Fruit fly (Drosophila melanogaster) whole organism, embryonic: ENCODE results near the gene Prx4.

Experiments
- Aef1 ChIP-seq: fragments of 200-800 bp; sonication (Bioruptor generic); IDR thresholded peaks from 3 replicates; pipeline ENCODE4 v1.3.6; 2022; ENCODE audit warnings: missing biosample characterization, missing genetic modification characterization
- CG11456 ChIP-seq: fragments of 200-800 bp; sonication (Bioruptor generic); IDR thresholded peaks from 3 replicates; pipeline ENCODE4 v1.3.6; 2022; ENCODE audit warnings: missing biosample characterization, missing genetic modification characterization
- CG12071 ChIP-seq: fragments of 200-800 bp; sonication (Bioruptor generic); optimal IDR thresholded peaks from 3 replicates; lab custom pipeline; 2018; ENCODE audit warnings: missing biosample characterization, mild to moderate bottlenecking, missing genetic modification characterization
- CG12744 ChIP-seq: fragments of 200-800 bp; sonication (Bioruptor generic); optimal IDR thresholded peaks from 2 replicates; lab custom pipeline; 2016; ENCODE audit warnings: missing biosample characterization, missing genetic modification characterization
- CG13424 ChIP-seq: fragments of 200-800 bp; sonication (Bioruptor generic); optimal IDR thresholded peaks from 2 replicates; lab custom pipeline; 2019; ENCODE audit warnings: missing biosample characterization, mild to moderate bottlenecking, missing genetic modification characterization, moderate library complexity
- CG14441 ChIP-seq: fragments of 200-800 bp; sonication (Bioruptor generic); IDR thresholded peaks from 2 replicates; pipeline ENCODE4 v1.3.6; 2022; ENCODE audit warnings: missing biosample characterization, missing genetic modification characterization
- CG15073 ChIP-seq: fragments of 200-800 bp; sonication (Bioruptor generic); optimal IDR thresholded peaks from 2 replicates; lab custom pipeline; 2016; ENCODE audit warnings: missing biosample characterization, missing genetic modification characterization
- CG18011 ChIP-seq: fragments of 200-800 bp; sonication (Bioruptor generic); optimal IDR thresholded peaks from 2 replicates; lab custom pipeline; 2017; ENCODE audit warnings: missing biosample characterization, missing genetic modification characterization, mild to moderate bottlenecking, moderate library complexity, missing genotype
- CG18619 ChIP-seq: fragments of 200-800 bp; sonication (Bioruptor generic); optimal IDR thresholded peaks from 3 replicates; lab custom pipeline; 2017; ENCODE audit warnings: missing biosample characterization, mild to moderate bottlenecking, missing genetic modification characterization
- CG2116 ChIP-seq: fragments of 200-800 bp; sonication (Bioruptor generic); optimal IDR thresholded peaks from 3 replicates; lab custom pipeline; 2018; ENCODE audit warnings: missing biosample characterization, mild to moderate bottlenecking, missing genetic modification characterization
- CG2129 ChIP-seq: fragments of 200-800 bp; sonication (Bioruptor generic); IDR thresholded peaks from 2 replicates; pipeline ENCODE4 v1.3.6; 2022; ENCODE audit warnings: missing biosample characterization, missing genetic modification characterization; ENCODE audit not compliant: partially characterized antibody
- CG31365 ChIP-seq: fragments of 200-800 bp; sonication (Bioruptor generic); optimal IDR thresholded peaks from 2 replicates; lab custom pipeline; 2018; ENCODE audit warnings: missing biosample characterization, mild to moderate bottlenecking, missing genetic modification characterization
- CG31388 ChIP-seq: fragments of 200-800 bp; sonication (Bioruptor generic); optimal IDR thresholded peaks from 2 replicates; lab custom pipeline; 2016; ENCODE audit warnings: missing biosample characterization, missing genetic modification characterization
- CG4617 ChIP-seq: fragments of 200-800 bp; sonication (Bioruptor generic); optimal IDR thresholded peaks from 3 replicates; lab custom pipeline; 2016; ENCODE audit warnings: missing biosample characterization, missing genetic modification characterization, borderline replicate concordance
- CG4854 ChIP-seq: fragments of 200-800 bp; sonication (Bioruptor generic); optimal IDR thresholded peaks from 2 replicates; lab custom pipeline; 2016; ENCODE audit warnings: missing biosample characterization, missing genetic modification characterization, inconsistent platforms
- CG6254 ChIP-seq: fragments of 200-800 bp; sonication (Bioruptor generic); optimal IDR thresholded peaks from 3 replicates; lab custom pipeline; 2017; ENCODE audit warnings: mild to moderate bottlenecking, missing biosample characterization, missing genetic modification reagents, missing genetic modification characterization
- CG7271 ChIP-seq: fragments of 200-800 bp; sonication (Bioruptor generic); optimal IDR thresholded peaks from 2 replicates; lab custom pipeline; 2018; ENCODE audit warnings: missing biosample characterization, mild to moderate bottlenecking, missing genetic modification characterization, moderate library complexity
- CG8089 ChIP-seq: fragments of 200-800 bp; sonication (Bioruptor generic); optimal IDR thresholded peaks from 3 replicates; lab custom pipeline; 2016; ENCODE audit warnings: missing biosample characterization, missing genetic modification characterization
- Deaf1 ChIP-seq: fragments of 200-800 bp; optimal IDR thresholded peaks from 3 replicates; lab custom pipeline; 2019; ENCODE audit warnings: missing biosample characterization, mild to moderate bottlenecking, missing genetic modification characterization, moderate library complexity
- Lhr ChIP-seq: fragments of 200-800 bp; sonication (Bioruptor generic); optimal IDR thresholded peaks from 3 replicates; lab custom pipeline; 2017; ENCODE audit warnings: mild to moderate bottlenecking, missing biosample characterization, missing genetic modification reagents, missing genetic modification characterization
- NC2α ChIP-seq: fragments of 200-800 bp; sonication (Bioruptor generic); optimal IDR thresholded peaks from 2 replicates; lab custom pipeline; 2016; ENCODE audit warnings: missing biosample characterization, missing genetic modification characterization
- NC2β ChIP-seq: fragments of 200-800 bp; sonication (Bioruptor generic); optimal IDR thresholded peaks from 2 replicates; lab custom pipeline; 2016; ENCODE audit warnings: missing biosample characterization, missing genetic modification characterization
- NFAT ChIP-seq: fragments of 200-800 bp; sonication (Bioruptor generic); IDR thresholded peaks from 2 replicates; pipeline ENCODE4 v1.3.6; 2022; ENCODE audit warnings: missing biosample characterization, missing genetic modification characterization
- Scr ChIP-seq: fragments of 200-800 bp; sonication (Bioruptor generic); IDR thresholded peaks from 2 replicates; pipeline ENCODE4 v1.3.6; 2022; ENCODE audit warnings: missing biosample characterization, missing genetic modification characterization; ENCODE audit not compliant: partially characterized antibody
- Six4 ChIP-seq: fragments of 200-800 bp; sonication (Bioruptor generic); optimal IDR thresholded peaks from 2 replicates; lab custom pipeline; 2016; ENCODE audit warnings: missing biosample characterization, missing genetic modification characterization
- az2 ChIP-seq: fragments of 200-800 bp; sonication (Bioruptor generic); optimal IDR thresholded peaks from 3 replicates; lab custom pipeline; 2016; ENCODE audit warnings: missing biosample characterization, missing genetic modification characterization
- chm ChIP-seq: fragments of 200-800 bp; sonication (Bioruptor generic); IDR thresholded peaks from 2 replicates; pipeline ENCODE4 v1.3.6; 2022; ENCODE audit warnings: missing biosample characterization, missing genetic modification characterization
- crc ChIP-seq: fragments of 200-800 bp; sonication (Bioruptor generic); optimal IDR thresholded peaks from 2 replicates; lab custom pipeline; 2016; ENCODE audit warnings: missing biosample characterization, missing genetic modification characterization
- cwo ChIP-seq: fragments of 200-800 bp; sonication (Bioruptor generic); optimal IDR thresholded peaks from 3 replicates; lab custom pipeline; 2017; ENCODE audit warnings: missing biosample characterization, missing genetic modification characterization, mild to moderate bottlenecking, moderate library complexity, missing genetic modification reagents
- da ChIP-seq: fragments of 200-800 bp; sonication (Bioruptor generic); optimal IDR thresholded peaks from 2 replicates; lab custom pipeline; 2016; ENCODE audit warnings: missing biosample characterization, missing genetic modification characterization
- dpn ChIP-seq, 2 experiments: fragments of 200-800 bp; sonication (Bioruptor generic); optimal IDR thresholded peaks; 3 replicates each; lab custom pipeline; 2016; ENCODE audit warnings: missing biosample characterization in 2 of 2, missing genetic modification characterization in 2 of 2
- jigr1 ChIP-seq: fragments of 200-800 bp; sonication (Bioruptor generic); IDR thresholded peaks from 3 replicates; pipeline ENCODE4 v1.3.6; 2022; ENCODE audit warnings: missing biosample characterization, missing genetic modification characterization
- klu ChIP-seq: fragments of 200-800 bp; sonication (Bioruptor generic); IDR thresholded peaks from 2 replicates; pipeline ENCODE4 v1.3.6; 2022; ENCODE audit warnings: missing biosample characterization, missing genetic modification characterization
- kni ChIP-seq: fragments of 200-800 bp; sonication (Bioruptor generic); optimal IDR thresholded peaks from 3 replicates; lab custom pipeline; 2017; ENCODE audit warnings: mild to moderate bottlenecking, missing biosample characterization, missing genetic modification reagents, missing genetic modification characterization
- lab ChIP-seq: fragments of 200-800 bp; sonication (Bioruptor generic); optimal IDR thresholded peaks from 3 replicates; lab custom pipeline; 2017; ENCODE audit warnings: missing biosample characterization, missing genetic modification characterization, mild to moderate bottlenecking, moderate library complexity, missing genetic modification reagents
- mld ChIP-seq: fragments of 200-800 bp; sonication (Bioruptor generic); IDR thresholded peaks from 3 replicates; pipeline ENCODE4 v1.3.6; 2022; ENCODE audit warnings: missing biosample characterization, missing genetic modification characterization; ENCODE audit not compliant: partially characterized antibody
- prd ChIP-seq, 3 experiments: fragments of >200 bp in 2 of 3; fragments of 200-800 bp in 1 of 3; sonication (Bioruptor generic) in 1 of 3; optimal IDR thresholded peaks in 2 of 3; IDR thresholded peaks in 1 of 3; 2 replicates in 2 of 3; 3 replicates in 1 of 3; pipeline versions ENCODE4 v1.3.6 to Lab custom; 2017 to 2022; ENCODE audit warnings: missing biosample characterization in 1 of 3, missing genetic modification characterization in 1 of 3
- pum ChIP-seq: fragments of 200-800 bp; sonication (Bioruptor generic); optimal IDR thresholded peaks from 2 replicates; lab custom pipeline; 2016; ENCODE audit warnings: missing biosample characterization, missing genetic modification characterization
- repo ChIP-seq: fragments of 200-800 bp; sonication (Bioruptor generic); optimal IDR thresholded peaks from 2 replicates; lab custom pipeline; 2016; ENCODE audit warnings: missing biosample characterization, missing genetic modification characterization
- scrt ChIP-seq: fragments of 200-800 bp; sonication (Bioruptor generic); optimal IDR thresholded peaks from 2 replicates; lab custom pipeline; 2018; ENCODE audit warnings: missing biosample characterization, mild to moderate bottlenecking, missing genetic modification characterization, moderate library complexity
- sd ChIP-seq: fragments of 200-800 bp; sonication (Bioruptor generic); optimal IDR thresholded peaks from 3 replicates; lab custom pipeline; 2018; ENCODE audit warnings: missing biosample characterization, mild to moderate bottlenecking, missing genetic modification characterization, moderate library complexity
- sim ChIP-seq: fragments of 200-800 bp; sonication (Bioruptor generic); IDR thresholded peaks from 2 replicates; pipeline ENCODE4 v1.3.6; 2022; ENCODE audit warnings: missing biosample characterization, missing genetic modification characterization
- sima ChIP-seq: fragments of 200-800 bp; sonication (Bioruptor generic); optimal IDR thresholded peaks from 2 replicates; lab custom pipeline; 2016; ENCODE audit warnings: missing biosample characterization, missing genetic modification characterization
- stwl ChIP-seq: fragments of 200-800 bp; sonication (Bioruptor generic); optimal IDR thresholded peaks from 3 replicates; lab custom pipeline; 2018; ENCODE audit warnings: missing biosample characterization, mild to moderate bottlenecking, missing genetic modification characterization, moderate library complexity
- toy ChIP-seq: fragments of 200-800 bp; sonication (Bioruptor generic); IDR thresholded peaks from 2 replicates; pipeline ENCODE4 v1.3.6; 2022; ENCODE audit warnings: missing biosample characterization, missing genetic modification characterization
- tup ChIP-seq: fragments of 200-800 bp; sonication (Bioruptor generic); optimal IDR thresholded peaks from 2 replicates; lab custom pipeline; 2016; ENCODE audit warnings: missing biosample characterization, mild to moderate bottlenecking, missing genetic modification characterization, moderate library complexity
- twi ChIP-seq: fragments of 200-800 bp; optimal IDR thresholded peaks from 2 replicates; lab custom pipeline; 2019; ENCODE audit warnings: missing biosample characterization, mild to moderate bottlenecking, missing genetic modification characterization, moderate library complexity

Prx4 gene

dm6 chr3L:3060054-3060979 is 18.2 kb downstream of the Prx4 start (continued):
- TF ChIP-seq prd (optimal IDR thresholded peaks at IDR 0.05; lab: Kevin White, UChicago) = no peak
- TF ChIP-seq prd (GFP tag; IDR thresholded peaks at IDR 0.05; lab: Robert Waterston, UW) = peak; percentile 100
- no peak for TF ChIP-seq stwl (tag; lab: Kevin White, UChicago)
- peak; percentile 98 for TF ChIP-seq CG12071 (GFP tag; lab: Kevin White, UChicago)
- peak; percentile 97 for TF ChIP-seq CG4854 (GFP tag; lab: Kevin White, UChicago)
- TF ChIP-seq toy (GFP tag; lab: Robert Waterston, UW) = peak; percentile 98
- TF ChIP-seq CG31388 (GFP tag; lab: Kevin White, UChicago) = peak; percentile 97
- TF ChIP-seq dpn (GFP tag; optimal IDR thresholded peaks at IDR 0.05; lab: Kevin White, UChicago) = peak; percentile 99
- peak; percentile 92 for TF ChIP-seq Lhr (GFP tag; lab: Kevin White, UChicago)
- peak; percentile 96 for TF ChIP-seq Six4 (GFP tag; lab: Kevin White, UChicago)
- TF ChIP-seq da = peak; percentile 95
- TF ChIP-seq sd (tag; lab: Kevin White, UChicago) = peak; percentile 88
- TF ChIP-seq scrt (GFP tag; lab: Kevin White, UChicago) = peak; percentile 95
- TF ChIP-seq Deaf1 (tag; lab: Kevin White, UChicago) = peak; percentile 79
- TF ChIP-seq sim (GFP tag; lab: Robert Waterston, UW) = peak; percentile 97
- TF ChIP-seq CG18011 (GFP tag; lab: Kevin White, UChicago) = peak; percentile 91
- TF ChIP-seq repo (GFP tag; lab: Kevin White, UChicago) = peak; percentile 98
- no peak; the same call in 1 of the 2 replicates for TF ChIP-seq Scr
- peak; percentile 97 for TF ChIP-seq NC2β (GFP tag; lab: Kevin White, UChicago)
- peak; percentile 99 for TF ChIP-seq az2 (GFP tag; lab: Kevin White, UChicago)
- TF ChIP-seq Aef1 (GFP tag; lab: Robert Waterston, UW) = peak; percentile 99
- TF ChIP-seq lab = peak; percentile 100
- peak; percentile 93 for TF ChIP-seq sima (GFP tag; lab: Kevin White, UChicago)
- peak; percentile 98 for TF ChIP-seq CG8089 (GFP tag; lab: Kevin White, UChicago)
- peak; percentile 97 for TF ChIP-seq CG13424 (tag; lab: Kevin White, UChicago)
- no peak for TF ChIP-seq mld (GFP tag; lab: Robert Waterston, UW)
- peak; percentile 99 for TF ChIP-seq NFAT
- TF ChIP-seq CG2129 (GFP tag; lab: Robert Waterston, UW) = no peak
- peak; percentile 98 for TF ChIP-seq CG4617 (GFP tag; lab: Kevin White, UChicago)
- TF ChIP-seq CG31365 (tag; lab: Kevin White, UChicago) = peak; percentile 91
- TF ChIP-seq twi (tag; lab: Kevin White, UChicago) = peak; percentile 91
- peak; percentile 98 for TF ChIP-seq tup (GFP tag; lab: Kevin White, UChicago)
- peak; percentile 99 for TF ChIP-seq CG18619 (GFP tag; lab: Kevin White, UChicago)
- TF ChIP-seq chm (GFP tag; lab: Robert Waterston, UW) = peak; percentile 99
- peak; percentile 80 for TF ChIP-seq CG2116 (GFP tag; lab: Kevin White, UChicago)
- TF ChIP-seq klu (GFP tag; lab: Robert Waterston, UW) = peak; percentile 98
- TF ChIP-seq CG6254 (GFP tag; lab: Kevin White, UChicago) = peak; percentile 91
- peak; percentile 99 for TF ChIP-seq pum (GFP tag; lab: Kevin White, UChicago)
- peak; percentile 97 for TF ChIP-seq cwo
- TF ChIP-seq CG12744 (GFP tag; lab: Kevin White, UChicago) = peak; percentile 98
- peak; percentile 89 for TF ChIP-seq CG15073 (GFP tag; lab: Kevin White, UChicago)
- peak; percentile 99 for TF ChIP-seq jigr1 (GFP tag; lab: Robert Waterston, UW)
- peak; percentile 99 for TF ChIP-seq CG14441
- peak; percentile 85 for TF ChIP-seq CG7271 (tag; lab: Kevin White, UChicago)
- TF ChIP-seq CG11456 (GFP tag; lab: Robert Waterston, UW) = peak; percentile 99
- peak; percentile 98 for TF ChIP-seq NC2α (GFP tag; lab: Kevin White, UChicago)
- TF ChIP-seq kni (GFP tag; lab: Kevin White, UChicago) = peak; percentile 92
- peak; percentile 98 for TF ChIP-seq crc
